Worm (Caenorhabditis elegans) whole organism, young adult: ENCODE results near the gene catp-2.
A peak's percentile ranks its signal among the peaks of the same experiment; 100 is the strongest.

Source experiments
- B0019.2 ChIP-seq: fragments of 200-800 bp; sonication (Bioruptor generic); conservative IDR thresholded peaks from 2 replicates; pipeline ENCODE4 v1.3.6; 2022; ENCODE audit warnings: missing genetic modification reagents, missing genetic modification characterization, missing compliant biosample characterization
- B0261.1 ChIP-seq: sonication (generic microtip); optimal IDR thresholded peaks from 2 replicates; lab custom pipeline; 2016; ENCODE audit warnings: mild to moderate bottlenecking, missing genetic modification characterization, moderate library complexity, missing compliant biosample characterization
- C06A6.2 ChIP-seq: fragments of 200-800 bp; sonication (Bioruptor generic); conservative IDR thresholded peaks from 2 replicates; pipeline ENCODE4 v1.3.6; 2022; ENCODE audit warnings: missing genetic modification characterization, missing compliant biosample characterization
- F22D6.2 ChIP-seq: sonication (generic microtip); optimal IDR thresholded peaks from 2 replicates; lab custom pipeline; 2016; ENCODE audit warnings: mild to moderate bottlenecking, missing genetic modification characterization, missing compliant biosample characterization
- F33H1.4 ChIP-seq: fragments of 200-800 bp; sonication (Bioruptor generic); IDR thresholded peaks from 2 replicates; pipeline ENCODE4 v1.3.6; 2022; ENCODE audit warnings: missing genetic modification reagents, missing genetic modification characterization, missing compliant biosample characterization
- F57A8.1 ChIP-seq: fragments of 200-800 bp; sonication (Bioruptor generic); optimal IDR thresholded peaks from 2 replicates; lab custom pipeline; 2018; ENCODE audit warnings: mild to moderate bottlenecking, missing genetic modification characterization, moderate library complexity, missing compliant biosample characterization
- F57C9.4 ChIP-seq: sonication (generic microtip); optimal IDR thresholded peaks from 2 replicates; lab custom pipeline; 2017; ENCODE audit warnings: mild to moderate bottlenecking, missing genetic modification characterization, missing compliant biosample characterization
- K11D2.4 ChIP-seq: fragments of 200-800 bp; sonication (Bioruptor generic); IDR thresholded peaks from 2 replicates; pipeline ENCODE4 v1.3.6; 2022; ENCODE audit warnings: missing genetic modification reagents, missing genetic modification characterization, missing compliant biosample characterization
- T07F8.4 ChIP-seq: sonication (generic microtip); optimal IDR thresholded peaks from 2 replicates; lab custom pipeline; 2016; ENCODE audit warnings: mild to moderate bottlenecking, missing genetic modification characterization, moderate library complexity, missing compliant biosample characterization
- Y53F4B.3 ChIP-seq: fragments of 200-800 bp; sonication (Bioruptor generic); IDR thresholded peaks from 2 replicates; pipeline ENCODE4 v1.3.6; 2022; ENCODE audit warnings: missing genetic modification reagents, missing genetic modification characterization, missing compliant biosample characterization
- Y56A3A.18 ChIP-seq: fragments of 200-800 bp; sonication (Bioruptor generic); IDR thresholded peaks from 2 replicates; pipeline ENCODE4 v1.3.6; 2022; ENCODE audit warnings: missing genetic modification reagents, missing genetic modification characterization, missing compliant biosample characterization
- Y95B8A.8 ChIP-seq: fragments of 200-800 bp; sonication (Bioruptor generic); IDR thresholded peaks from 2 replicates; pipeline ENCODE4 v1.3.6; 2022; ENCODE audit warnings: missing genetic modification reagents, missing genetic modification characterization, missing compliant biosample characterization
- aptf-2 ChIP-seq: fragments of 200-800 bp; sonication (Bioruptor generic); conservative IDR thresholded peaks from 2 replicates; pipeline ENCODE4 v1.3.6; 2022; ENCODE audit warnings: missing genetic modification reagents, missing genetic modification characterization, missing compliant biosample characterization
- aptf-3 ChIP-seq: fragments of 200-800 bp; sonication (Bioruptor generic); IDR thresholded peaks from 2 replicates; pipeline ENCODE4 v1.3.6; 2022; ENCODE audit warnings: missing genetic modification characterization, missing compliant biosample characterization
- athp-1 ChIP-seq: sonication (generic microtip); optimal IDR thresholded peaks from 2 replicates; lab custom pipeline; 2017; ENCODE audit warnings: mild to moderate bottlenecking, missing genetic modification characterization, missing compliant biosample characterization
- attf-3 ChIP-seq: fragments of 200-800 bp; sonication (Bioruptor generic); conservative IDR thresholded peaks from 2 replicates; pipeline ENCODE4 v1.3.6; 2022; ENCODE audit warnings: missing genetic modification reagents, missing genetic modification characterization, missing compliant biosample characterization
- bed-1 ChIP-seq: fragments of 200-800 bp; sonication (Bioruptor generic); IDR thresholded peaks from 2 replicates; pipeline ENCODE4 v1.3.6; 2022; ENCODE audit warnings: missing genetic modification reagents, missing genetic modification characterization, missing compliant biosample characterization
- ccch-3 ChIP-seq: fragments of 200-800 bp; sonication (Bioruptor generic); optimal IDR thresholded peaks from 2 replicates; lab custom pipeline; 2018; ENCODE audit warnings: mild to moderate bottlenecking, missing genetic modification characterization, missing compliant biosample characterization
- cebp-1 ChIP-seq, 2 experiments: fragments of 200-800 bp in 1 of 2; sonication (Bioruptor generic) in 1 of 2; sonication (generic microtip) in 1 of 2; IDR thresholded peaks in 1 of 2; optimal IDR thresholded peaks in 1 of 2; 2 replicates each; pipeline versions ENCODE4 v1.3.6 to Lab custom; 2017 to 2022; ENCODE audit warnings: missing compliant biosample characterization in 2 of 2, missing genetic modification characterization in 2 of 2, mild to moderate bottlenecking in 1 of 2, missing genetic modification reagents in 1 of 2, moderate library complexity in 1 of 2
- cebp-2 ChIP-seq: fragments of 200-800 bp; sonication (Bioruptor generic); IDR thresholded peaks from 2 replicates; pipeline ENCODE4 v1.3.6; 2022; ENCODE audit warnings: missing genetic modification characterization, missing compliant biosample characterization
- ceh-100 ChIP-seq: fragments of 200-800 bp; sonication (Bioruptor generic); IDR thresholded peaks from 2 replicates; pipeline ENCODE4 v1.3.6; 2022; ENCODE audit warnings: missing genetic modification reagents, missing genetic modification characterization, missing compliant biosample characterization
- ceh-27 ChIP-seq: fragments of 200-800 bp; sonication (Bioruptor generic); optimal IDR thresholded peaks from 2 replicates; lab custom pipeline; 2018; ENCODE audit warnings: mild to moderate bottlenecking, missing genetic modification characterization, moderate library complexity, missing compliant biosample characterization
- ceh-40 ChIP-seq: fragments of 200-800 bp; sonication (Bioruptor generic); IDR thresholded peaks from 2 replicates; pipeline ENCODE4 v1.3.6; 2022; ENCODE audit warnings: missing genetic modification characterization, missing compliant biosample characterization
- chd-7 ChIP-seq: sonication (generic microtip); optimal IDR thresholded peaks from 2 replicates; lab custom pipeline; 2016; ENCODE audit warnings: mild to moderate bottlenecking, missing genetic modification characterization, moderate library complexity, missing compliant biosample characterization
- die-1 ChIP-seq: sonication (generic microtip); optimal IDR thresholded peaks from 2 replicates; lab custom pipeline; 2016; ENCODE audit warnings: missing genotype, mild to moderate bottlenecking, missing genetic modification characterization, missing compliant biosample characterization
- dpff-1 ChIP-seq: sonication (generic microtip); optimal IDR thresholded peaks from 2 replicates; lab custom pipeline; 2017; ENCODE audit warnings: mild to moderate bottlenecking, missing genetic modification characterization, missing compliant biosample characterization
- dpl-1 ChIP-seq: fragments of 150-350 bp; optimal IDR thresholded peaks from 2 replicates; lab custom pipeline; 2014; ENCODE audit warnings: missing biosample characterization, missing genetic modification reagents, missing genetic modification characterization
- fkh-3 ChIP-seq: sonication (generic microtip); optimal IDR thresholded peaks from 2 replicates; lab custom pipeline; 2016; ENCODE audit warnings: mild to moderate bottlenecking, missing genetic modification characterization, missing compliant biosample characterization
- lin-35 ChIP-seq, 3 experiments: fragments of 150-350 bp in 2 of 3; sonication (generic microtip) in 1 of 3; optimal IDR thresholded peaks; 2 replicates each; lab custom pipeline; 2014 to 2018; ENCODE audit warnings: missing biosample characterization in 3 of 3, missing genetic modification characterization in 3 of 3, missing genetic modification reagents in 3 of 3
- lin-54 ChIP-seq: fragments of 200-800 bp; sonication (Bioruptor generic); optimal IDR thresholded peaks from 2 replicates; lab custom pipeline; 2018; ENCODE audit warnings: mild to moderate bottlenecking, missing genetic modification characterization, missing compliant biosample characterization
- madf-3 ChIP-seq: fragments of 200-800 bp; sonication (Bioruptor generic); IDR thresholded peaks from 2 replicates; pipeline ENCODE4 v1.3.6; 2022; ENCODE audit warnings: missing genetic modification reagents, missing genetic modification characterization, missing compliant biosample characterization
- nfya-1 ChIP-seq: sonication (generic microtip); optimal IDR thresholded peaks from 2 replicates; lab custom pipeline; 2017; ENCODE audit warnings: antibody characterized with exemption, missing compliant biosample characterization, missing genetic modification characterization, borderline replicate concordance; ENCODE audit not compliant: insufficient read depth
- nfya-2 ChIP-seq: fragments of 200-800 bp; sonication (Bioruptor generic); IDR thresholded peaks from 2 replicates; pipeline ENCODE4 v1.3.6; 2022; ENCODE audit warnings: missing genetic modification reagents, missing genetic modification characterization, missing compliant biosample characterization
- nhr-179 ChIP-seq: sonication (generic microtip); optimal IDR thresholded peaks from 2 replicates; lab custom pipeline; 2016; ENCODE audit warnings: mild to moderate bottlenecking, missing genetic modification characterization, missing compliant biosample characterization
- pbrm-1 ChIP-seq: fragments of 200-800 bp; sonication (Bioruptor generic); IDR thresholded peaks from 2 replicates; pipeline ENCODE4 v1.3.6; 2022; ENCODE audit warnings: missing genetic modification reagents, missing genetic modification characterization, missing compliant biosample characterization
- rcor-1 ChIP-seq: fragments of 200-800 bp; sonication (Bioruptor generic); IDR thresholded peaks from 2 replicates; pipeline ENCODE4 v1.3.6; 2022; ENCODE audit warnings: missing genetic modification reagents, missing genetic modification characterization, missing compliant biosample characterization
- rec-8 ChIP-seq, 2 experiments: sonication (generic microtip); optimal IDR thresholded peaks; 2 replicates each; lab custom pipeline; 2016; ENCODE audit warnings: mild to moderate bottlenecking in 2 of 2, missing genetic modification characterization in 2 of 2, missing genetic modification reagents in 2 of 2, missing genotype in 2 of 2, missing biosample characterization in 1 of 2, missing compliant biosample characterization in 1 of 2, moderate library complexity in 1 of 2
- repo-1 ChIP-seq: sonication (generic microtip); optimal IDR thresholded peaks from 2 replicates; lab custom pipeline; 2017; ENCODE audit warnings: mild to moderate bottlenecking, missing genetic modification characterization, missing compliant biosample characterization
- sea-2 ChIP-seq: fragments of 200-800 bp; sonication (Bioruptor generic); IDR thresholded peaks from 2 replicates; pipeline ENCODE4 v1.3.6; 2022; ENCODE audit warnings: missing genetic modification characterization, missing compliant biosample characterization
- snpc-1.1 ChIP-seq: sonication (generic microtip); optimal IDR thresholded peaks from 2 replicates; lab custom pipeline; 2017; ENCODE audit warnings: missing genetic modification characterization, mild to moderate bottlenecking, missing compliant biosample characterization, antibody characterized with exemption, moderate library complexity, missing genotype, missing genetic modification reagents; ENCODE audit not compliant: insufficient read depth
- snpc-4 ChIP-seq, 5 experiments: fragments of 150-350 bp in 1 of 5; sonication (generic microtip) in 4 of 5; optimal IDR thresholded peaks; 2 replicates each; lab custom pipeline; 2014 to 2018; ENCODE audit warnings: missing genetic modification characterization in 5 of 5, missing biosample characterization in 3 of 5, antibody characterized with exemption in 2 of 5, mild to moderate bottlenecking in 2 of 5, missing compliant biosample characterization in 2 of 5, missing genotype in 2 of 5, moderate library complexity in 2 of 5, missing genetic modification reagents in 1 of 5
- sptf-2 ChIP-seq: fragments of 200-800 bp; sonication (Bioruptor generic); optimal IDR thresholded peaks from 2 replicates; lab custom pipeline; 2018; ENCODE audit warnings: mild to moderate bottlenecking, missing genetic modification characterization, missing compliant biosample characterization
- unc-62 ChIP-seq: fragments of 150-350 bp; optimal IDR thresholded peaks from 2 replicates; lab custom pipeline; 2014; ENCODE audit warnings: missing biosample characterization, missing genetic modification reagents, missing genetic modification characterization
- ztf-18 ChIP-seq: sonication (generic microtip); optimal IDR thresholded peaks from 2 replicates; lab custom pipeline; 2016; ENCODE audit warnings: missing genotype, mild to moderate bottlenecking, missing genetic modification characterization, missing compliant biosample characterization
- ztf-22 ChIP-seq: fragments of 200-800 bp; sonication (Bioruptor generic); optimal IDR thresholded peaks from 2 replicates; lab custom pipeline; 2018; ENCODE audit warnings: mild to moderate bottlenecking, missing genetic modification characterization, moderate library complexity, missing compliant biosample characterization
- ztf-26 ChIP-seq: sonication (generic microtip); optimal IDR thresholded peaks from 2 replicates; lab custom pipeline; 2017; ENCODE audit warnings: missing genetic modification characterization, missing compliant biosample characterization
- ztf-3 ChIP-seq: fragments of 200-800 bp; sonication (Bioruptor generic); optimal IDR thresholded peaks from 2 replicates; lab custom pipeline; 2018; ENCODE audit warnings: mild to moderate bottlenecking, missing genetic modification characterization, missing compliant biosample characterization

Gene catp-2

ce11 chrV:4889976-4890479 is 44.5 kb upstream of the catp-2 start, which contains the start of gene T19H12.2 (continued):
- TF ChIP-seq ccch-3 (GFP tag; lab: Kevin White, UChicago) (no peak), ztf-18 (tag; lab: Kevin White, UChicago) (peak; percentile 29), sptf-2 (no peak), Y56A3A.18 (GFP tag; lab: Robert Waterston, UW) (no peak), F57A8.1 (GFP tag; lab: Kevin White, UChicago) (no peak), chd-7 (tag; lab: Kevin White, UChicago) (no peak), nhr-179 (tag; lab: Kevin White, UChicago) (no peak), sea-2 (GFP tag; lab: Robert Waterston, UW) (no peak), ceh-40 (GFP tag; lab: Robert Waterston, UW) (no peak), ztf-3 (no peak), ceh-100 (peak; percentile 38; the same call in 1 of the 2 replicates), lin-35 (GFP tag; optimal IDR thresholded peaks at IDR 0.05; lab: Kevin White, UChicago) (peak in 2 of 3 experiments; percentile 58 to 93), nfya-1 (tag; lab: Kevin White, UChicago) (no peak), aptf-2 (peak; percentile 66), repo-1 (tag; lab: Kevin White, UChicago) (no peak), bed-1 (GFP tag; lab: Robert Waterston, UW) (no peak), ztf-26 (tag; lab: Kevin White, UChicago) (no peak), B0261.1 (tag; lab: Kevin White, UChicago) (no peak), aptf-3 (GFP tag; lab: Robert Waterston, UW) (no peak), dpl-1 (GFP tag; lab: Kevin White, UChicago) (peak; percentile 94), F33H1.4 (GFP tag; lab: Robert Waterston, UW) (peak; percentile 92), ceh-27 (GFP tag; lab: Kevin White, UChicago) (no peak), madf-3 (GFP tag; lab: Robert Waterston, UW) (peak; percentile 92), cebp-2 (GFP tag; lab: Robert Waterston, UW) (no peak), Y53F4B.3 (GFP tag; lab: Robert Waterston, UW) (no peak), K11D2.4 (GFP tag; lab: Robert Waterston, UW) (no peak), ztf-22 (GFP tag; lab: Kevin White, UChicago) (no peak), T07F8.4 (tag; lab: Kevin White, UChicago) (no peak), F57C9.4 (tag; lab: Kevin White, UChicago) (no peak), lin-54 (GFP tag; lab: Kevin White, UChicago) (peak; percentile 88), die-1 (no peak), snpc-4 (GFP tag; optimal IDR thresholded peaks at IDR 0.05; lab: Kevin White, UChicago) (peak; percentile 58), snpc-4 (tag; optimal IDR thresholded peaks at IDR 0.05; lab: Kevin White, UChicago) (peak in 3 of 4 experiments; percentile 32 to 70 (median 62)), attf-3 (GFP tag; lab: Robert Waterston, UW) (peak; percentile 67), unc-62 (no peak), cebp-1 (GFP tag; IDR thresholded peaks at IDR 0.05; lab: Robert Waterston, UW) (no peak), cebp-1 (tag; optimal IDR thresholded peaks at IDR 0.05; lab: Kevin White, UChicago) (no peak), snpc-1.1 (tag; lab: Kevin White, UChicago) (peak; percentile 74), nfya-2 (GFP tag; lab: Robert Waterston, UW) (no peak), rec-8 (tag; optimal IDR thresholded peaks at IDR 0.05; lab: Kevin White, UChicago) (no peak), C06A6.2 (GFP tag; lab: Robert Waterston, UW) (no peak), F22D6.2 (no peak), dpff-1 (tag; lab: Kevin White, UChicago) (no peak), athp-1 (tag; lab: Kevin White, UChicago) (peak; percentile 51), Y95B8A.8 (GFP tag; lab: Robert Waterston, UW) (peak; percentile 93), pbrm-1 (GFP tag; lab: Robert Waterston, UW) (peak; percentile 80), B0019.2 (GFP tag; lab: Robert Waterston, UW) (peak; percentile 93), fkh-3 (tag; lab: Kevin White, UChicago) (no peak), rcor-1 (peak; percentile 93)
